Fruit fly (Drosophila melanogaster): ENCODE results near the gene CG16863.

dm6 chr2L:13803805-13804560 lies 13.2 kb downstream of the CG16863 start:
- TF ChIP-seq Hr39 (GFP tag; optimal IDR thresholded peaks at IDR 0.05) (no peak), Ets21C (GFP tag; optimal IDR thresholded peaks at IDR 0.05) (no peak), CG4318 (GFP tag; optimal IDR thresholded peaks at IDR 0.05) (no peak), Ets96B (tag; optimal IDR thresholded peaks at IDR 0.05) (no peak), salr (GFP tag; optimal IDR thresholded peaks at IDR 0.05) (no peak), Gug (GFP tag; IDR thresholded peaks at IDR 0.05) (no peak)
